Worm (Caenorhabditis elegans): Measurements from ENCODE around the gene srb-18.

srb-18 gene

ce11 chrV:7539015-7539414 is 24.0 kb downstream of the srb-18 start, which contains the start of gene srh-268 (continued):
- TF ChIP-seq lin-54 (GFP tag; optimal IDR thresholded peaks at IDR 0.05), result no peak

ce11 chrV:7543728-7544127 is 28.7 kb downstream of the srb-18 start:
- no peak for TF ChIP-seq dpl-1 (GFP tag; optimal IDR thresholded peaks at IDR 0.05)
- no peak for TF ChIP-seq snpc-1.1 (tag; optimal IDR thresholded peaks at IDR 0.05; ENCODE audit: insufficient read depth)
- TF ChIP-seq Y79H2A.3 (GFP tag; conservative IDR thresholded peaks at IDR 0.05), result no peak
- TF ChIP-seq sea-2 (GFP tag; IDR thresholded peaks at IDR 0.05), result no peak
- no peak for TF ChIP-seq ztf-26 (tag; optimal IDR thresholded peaks at IDR 0.05)
- no peak for TF ChIP-seq pha-4 (tag; optimal IDR thresholded peaks at IDR 0.05)
- no peak for TF ChIP-seq egl-44 (GFP tag; IDR thresholded peaks at IDR 0.05)
- no peak for TF ChIP-seq mcd-1 (GFP tag; IDR thresholded peaks at IDR 0.05)
- no peak for TF ChIP-seq F22D6.2 (tag; optimal IDR thresholded peaks at IDR 0.05)

- TF ChIP-seq lin-54 (GFP tag; optimal IDR thresholded peaks at IDR 0.05), result no peak
- no peak for TF ChIP-seq mxl-1 (tag; optimal IDR thresholded peaks at IDR 0.05)
- TF ChIP-seq him-1 (tag; optimal IDR thresholded peaks at IDR 0.05), result no peak
- TF ChIP-seq madf-3 (GFP tag; IDR thresholded peaks at IDR 0.05), result no peak
These were observed 30.1 kb downstream of the srb-18 start, which contains the start of the genes C54F6.19 and nhx-3 for ce11 chrV:7545187-7545586. TSS of gene C54F6.19 (plus strand) at chrV:7545487. TSS of gene nhx-3 (minus strand) at chrV:7545523.

- TF ChIP-seq aptf-3 (GFP tag; IDR thresholded peaks at IDR 0.05), result no peak
- TF ChIP-seq sptf-2 (GFP tag; optimal IDR thresholded peaks at IDR 0.05), result no peak
- TF ChIP-seq let-607 (tag; optimal IDR thresholded peaks at IDR 0.05), result no peak
- TF ChIP-seq dox-1 (GFP tag; IDR thresholded peaks at IDR 0.05), result no peak
- TF ChIP-seq K11D2.4 (GFP tag; IDR thresholded peaks at IDR 0.05), result no peak
- no peak for TF ChIP-seq ceh-40 (GFP tag; IDR thresholded peaks at IDR 0.05)
- TF ChIP-seq B0261.1 (tag; optimal IDR thresholded peaks at IDR 0.05), result no peak
- no peak for TF ChIP-seq ztf-3 (GFP tag; optimal IDR thresholded peaks at IDR 0.05)
- no peak for TF ChIP-seq xnd-1 (tag; optimal IDR thresholded peaks at IDR 0.05)
- no peak for TF ChIP-seq F57A8.1 (GFP tag; optimal IDR thresholded peaks at IDR 0.05)
These were observed 32.4 kb downstream of the srb-18 start, which contains the start of gene ftn-1 for ce11 chrV:7547479-7547878. TSS of gene ftn-1 (minus strand) at chrV:7547579.

- TF ChIP-seq mel-28 (tag; optimal IDR thresholded peaks at IDR 0.05; ENCODE audit: borderline replicate concordance), result no peak
- no peak for TF ChIP-seq B0336.3 (GFP tag; IDR thresholded peaks at IDR 0.05)
- peak; percentile 21 for TF ChIP-seq nhr-80 (tag; optimal IDR thresholded peaks at IDR 0.05)
These were observed 33.0 kb downstream of the srb-18 start for ce11 chrV:7548017-7548416.

ce11 chrV:7548499-7548898 is 33.5 kb downstream of the srb-18 start:
- TF ChIP-seq bed-2 (GFP tag; IDR thresholded peaks at IDR 0.05) (peak; percentile 66; the same call in 1 of the 2 replicates), bed-1 (GFP tag; IDR thresholded peaks at IDR 0.05) (peak; percentile 84; the same call in 1 of the 2 replicates), let-526 (GFP tag; IDR thresholded peaks at IDR 0.05) (peak; percentile 72; the same call in 1 of the 2 replicates), ztf-18 (tag; optimal IDR thresholded peaks at IDR 0.05) (peak; percentile 30), ceh-91 (GFP tag; IDR thresholded peaks at IDR 0.05) (peak; percentile 47; the same call in 1 of the 2 replicates), B0019.2 (GFP tag; conservative IDR thresholded peaks at IDR 0.05) (peak; percentile 53; the same call in 1 of the 2 replicates), ceh-58 (GFP tag; IDR thresholded peaks at IDR 0.05) (peak; percentile 81; the same call in 1 of the 2 replicates), B0261.1 (tag; optimal IDR thresholded peaks at IDR 0.05) (peak; percentile 62), nhr-90 (tag; optimal IDR thresholded peaks at IDR 0.05) (peak; percentile 58), athp-1 (tag; optimal IDR thresholded peaks at IDR 0.05) (peak; percentile 47), nhr-120 (GFP tag; IDR thresholded peaks at IDR 0.05) (peak; percentile 72; the same call in 1 of the 2 replicates), nfya-2 (GFP tag; IDR thresholded peaks at IDR 0.05) (0 out of 2 replicates have a peak, but pooled peaks have one; percentile 23), hsf-1 (GFP tag; IDR thresholded peaks at IDR 0.05) (peak; percentile 87), pbrm-1 (GFP tag; IDR thresholded peaks at IDR 0.05) (peak; percentile 69), ceh-40 (GFP tag; IDR thresholded peaks at IDR 0.05) (peak; percentile 77; the same call in 1 of the 2 replicates), madf-3 (GFP tag; IDR thresholded peaks at IDR 0.05) (peak; percentile 63; the same call in 1 of the 2 replicates), C17E4.6 (GFP tag; IDR thresholded peaks at IDR 0.05) (peak; percentile 70), F57A8.1 (GFP tag; optimal IDR thresholded peaks at IDR 0.05) (peak; percentile 36), lin-26 (GFP tag; IDR thresholded peaks at IDR 0.05) (peak; percentile 97)

Measured in whole organism, young adult.